Worm (Caenorhabditis elegans) whole organism, young adult: ENCODE results near the gene C15H11.13.

Source experiments
- B0261.1 ChIP-seq: sonication (generic microtip); optimal IDR thresholded peaks from 2 replicates; lab custom pipeline; 2016; ENCODE audit warnings: mild to moderate bottlenecking, missing genetic modification characterization, moderate library complexity, missing compliant biosample characterization
- C06A6.2 ChIP-seq: fragments of 200-800 bp; sonication (Bioruptor generic); conservative IDR thresholded peaks from 2 replicates; pipeline ENCODE4 v1.3.6; 2022; ENCODE audit warnings: missing genetic modification characterization, missing compliant biosample characterization
- F33H1.4 ChIP-seq: fragments of 200-800 bp; sonication (Bioruptor generic); IDR thresholded peaks from 2 replicates; pipeline ENCODE4 v1.3.6; 2022; ENCODE audit warnings: missing genetic modification reagents, missing genetic modification characterization, missing compliant biosample characterization
- F37B4.10 ChIP-seq: fragments of 200-800 bp; sonication (Bioruptor generic); IDR thresholded peaks from 2 replicates; pipeline ENCODE4 v1.3.6; 2022; ENCODE audit warnings: missing genetic modification characterization, missing compliant biosample characterization
- F39B2.1 ChIP-seq: fragments of 200-800 bp; sonication (Bioruptor generic); IDR thresholded peaks from 2 replicates; pipeline ENCODE4 v1.3.6; 2022; ENCODE audit warnings: missing genetic modification reagents, missing genetic modification characterization, missing compliant biosample characterization
- F55B11.4 ChIP-seq: sonication (generic microtip); optimal IDR thresholded peaks from 2 replicates; lab custom pipeline; 2016; ENCODE audit warnings: missing compliant biosample characterization, missing genetic modification characterization, borderline replicate concordance; ENCODE audit not compliant: insufficient read depth
- Y79H2A.3 ChIP-seq: fragments of 200-800 bp; sonication (Bioruptor generic); conservative IDR thresholded peaks from 2 replicates; pipeline ENCODE4 v1.3.6; 2022; ENCODE audit warnings: missing genetic modification reagents, missing genetic modification characterization, missing compliant biosample characterization
- Y95B8A.8 ChIP-seq: fragments of 200-800 bp; sonication (Bioruptor generic); IDR thresholded peaks from 2 replicates; pipeline ENCODE4 v1.3.6; 2022; ENCODE audit warnings: missing genetic modification reagents, missing genetic modification characterization, missing compliant biosample characterization
- aptf-3 ChIP-seq: fragments of 200-800 bp; sonication (Bioruptor generic); IDR thresholded peaks from 2 replicates; pipeline ENCODE4 v1.3.6; 2022; ENCODE audit warnings: missing genetic modification characterization, missing compliant biosample characterization
- athp-1 ChIP-seq: sonication (generic microtip); optimal IDR thresholded peaks from 2 replicates; lab custom pipeline; 2017; ENCODE audit warnings: mild to moderate bottlenecking, missing genetic modification characterization, missing compliant biosample characterization
- bed-2 ChIP-seq: fragments of 200-800 bp; sonication (Bioruptor generic); IDR thresholded peaks from 2 replicates; pipeline ENCODE4 v1.3.6; 2022; ENCODE audit warnings: missing genetic modification reagents, missing genetic modification characterization, missing compliant biosample characterization
- ccch-3 ChIP-seq: fragments of 200-800 bp; sonication (Bioruptor generic); optimal IDR thresholded peaks from 2 replicates; lab custom pipeline; 2018; ENCODE audit warnings: mild to moderate bottlenecking, missing genetic modification characterization, missing compliant biosample characterization
- cebp-1 ChIP-seq, 2 experiments: fragments of 200-800 bp in 1 of 2; sonication (Bioruptor generic) in 1 of 2; sonication (generic microtip) in 1 of 2; IDR thresholded peaks in 1 of 2; optimal IDR thresholded peaks in 1 of 2; 2 replicates each; pipeline versions ENCODE4 v1.3.6 to Lab custom; 2017 to 2022; ENCODE audit warnings: missing compliant biosample characterization in 2 of 2, missing genetic modification characterization in 2 of 2, mild to moderate bottlenecking in 1 of 2, missing genetic modification reagents in 1 of 2, moderate library complexity in 1 of 2
- cebp-2 ChIP-seq: fragments of 200-800 bp; sonication (Bioruptor generic); IDR thresholded peaks from 2 replicates; pipeline ENCODE4 v1.3.6; 2022; ENCODE audit warnings: missing genetic modification characterization, missing compliant biosample characterization
- ceh-40 ChIP-seq: fragments of 200-800 bp; sonication (Bioruptor generic); IDR thresholded peaks from 2 replicates; pipeline ENCODE4 v1.3.6; 2022; ENCODE audit warnings: missing genetic modification characterization, missing compliant biosample characterization
- ceh-58 ChIP-seq: fragments of 200-800 bp; sonication (Bioruptor generic); IDR thresholded peaks from 2 replicates; pipeline ENCODE4 v1.3.6; 2022; ENCODE audit warnings: missing genetic modification characterization, missing compliant biosample characterization
- egl-18 ChIP-seq: fragments of 200-800 bp; sonication (Bioruptor generic); IDR thresholded peaks from 2 replicates; pipeline ENCODE4 v1.3.6; 2022; ENCODE audit warnings: missing genetic modification reagents, missing genetic modification characterization, missing compliant biosample characterization
- egrh-3 ChIP-seq: fragments of 200-800 bp; sonication (Bioruptor generic); IDR thresholded peaks from 2 replicates; pipeline ENCODE4 v1.3.6; 2022; ENCODE audit warnings: missing genetic modification reagents, missing genetic modification characterization, missing compliant biosample characterization
- gei-17 ChIP-seq: fragments of 200-800 bp; sonication (Bioruptor generic); optimal IDR thresholded peaks from 2 replicates; lab custom pipeline; 2018; ENCODE audit warnings: mild to moderate bottlenecking, missing genetic modification characterization, missing compliant biosample characterization
- hlh-12 ChIP-seq: sonication (generic microtip); optimal IDR thresholded peaks from 2 replicates; lab custom pipeline; 2016; ENCODE audit warnings: missing genetic modification characterization, missing compliant biosample characterization
- hlh-26 ChIP-seq: fragments of 200-800 bp; sonication (Bioruptor generic); conservative IDR thresholded peaks from 2 replicates; pipeline ENCODE4 v1.3.6; 2022; ENCODE audit warnings: missing genetic modification reagents, missing genetic modification characterization, missing compliant biosample characterization
- hrde-1 ChIP-seq: sonication (generic microtip); optimal IDR thresholded peaks from 2 replicates; lab custom pipeline; 2016; ENCODE audit warnings: missing genetic modification characterization, mild to moderate bottlenecking, missing compliant biosample characterization, moderate library complexity, missing genotype, missing genetic modification reagents, borderline replicate concordance
- hsf-1 ChIP-seq: fragments of 200-800 bp; sonication (Bioruptor generic); IDR thresholded peaks from 2 replicates; pipeline ENCODE4 v1.3.6; 2022; ENCODE audit warnings: missing genetic modification reagents, missing genetic modification characterization, missing compliant biosample characterization
- lag-1 ChIP-seq: fragments of 200-800 bp; sonication (Bioruptor generic); IDR thresholded peaks from 2 replicates; pipeline ENCODE4 v1.3.6; 2022; ENCODE audit warnings: missing genetic modification reagents, missing genetic modification characterization, missing compliant biosample characterization
- lin-26 ChIP-seq: fragments of 200-800 bp; sonication (Bioruptor generic); IDR thresholded peaks from 2 replicates; pipeline ENCODE4 v1.3.6; 2022; ENCODE audit warnings: missing genetic modification reagents, missing genetic modification characterization, missing compliant biosample characterization
- lin-40 ChIP-seq: sonication (generic microtip); optimal IDR thresholded peaks from 2 replicates; lab custom pipeline; 2016; ENCODE audit warnings: missing genetic modification characterization, mild to moderate bottlenecking, missing compliant biosample characterization, missing genotype, missing genetic modification reagents
- lin-54 ChIP-seq: fragments of 200-800 bp; sonication (Bioruptor generic); optimal IDR thresholded peaks from 2 replicates; lab custom pipeline; 2018; ENCODE audit warnings: mild to moderate bottlenecking, missing genetic modification characterization, missing compliant biosample characterization
- lir-1 ChIP-seq: fragments of 200-800 bp; sonication (Bioruptor generic); conservative IDR thresholded peaks from 2 replicates; pipeline ENCODE4 v1.3.6; 2022; ENCODE audit warnings: missing genetic modification reagents, missing genetic modification characterization, missing compliant biosample characterization
- madf-6 ChIP-seq: fragments of 200-800 bp; sonication (Bioruptor generic); IDR thresholded peaks from 2 replicates; pipeline ENCODE4 v1.3.6; 2022; ENCODE audit warnings: missing genetic modification reagents, missing genetic modification characterization, missing compliant biosample characterization
- nfya-1 ChIP-seq: sonication (generic microtip); optimal IDR thresholded peaks from 2 replicates; lab custom pipeline; 2017; ENCODE audit warnings: antibody characterized with exemption, missing compliant biosample characterization, missing genetic modification characterization, borderline replicate concordance; ENCODE audit not compliant: insufficient read depth
- nhr-120 ChIP-seq: fragments of 200-800 bp; sonication (Bioruptor generic); IDR thresholded peaks from 2 replicates; pipeline ENCODE4 v1.3.6; 2022; ENCODE audit warnings: missing genetic modification characterization, missing compliant biosample characterization
- nhr-27 ChIP-seq: fragments of 200-800 bp; sonication (Bioruptor generic); optimal IDR thresholded peaks from 2 replicates; lab custom pipeline; 2018; ENCODE audit warnings: mild to moderate bottlenecking, missing genetic modification characterization, moderate library complexity, missing compliant biosample characterization
- rcor-1 ChIP-seq: fragments of 200-800 bp; sonication (Bioruptor generic); IDR thresholded peaks from 2 replicates; pipeline ENCODE4 v1.3.6; 2022; ENCODE audit warnings: missing genetic modification reagents, missing genetic modification characterization, missing compliant biosample characterization
- rec-8 ChIP-seq, 2 experiments: sonication (generic microtip); optimal IDR thresholded peaks; 2 replicates each; lab custom pipeline; 2016; ENCODE audit warnings: mild to moderate bottlenecking in 2 of 2, missing genetic modification characterization in 2 of 2, missing genetic modification reagents in 2 of 2, missing genotype in 2 of 2, missing biosample characterization in 1 of 2, missing compliant biosample characterization in 1 of 2, moderate library complexity in 1 of 2
- snpc-1.1 ChIP-seq: sonication (generic microtip); optimal IDR thresholded peaks from 2 replicates; lab custom pipeline; 2017; ENCODE audit warnings: missing genetic modification characterization, mild to moderate bottlenecking, missing compliant biosample characterization, antibody characterized with exemption, moderate library complexity, missing genotype, missing genetic modification reagents; ENCODE audit not compliant: insufficient read depth
- snpc-3.4 ChIP-seq: sonication (generic microtip); optimal IDR thresholded peaks from 2 replicates; lab custom pipeline; 2017; ENCODE audit warnings: missing genetic modification characterization, mild to moderate bottlenecking, missing compliant biosample characterization, antibody characterized with exemption, moderate library complexity, missing genotype, missing genetic modification reagents
- snpc-4 ChIP-seq, 5 experiments: fragments of 150-350 bp in 1 of 5; sonication (generic microtip) in 4 of 5; optimal IDR thresholded peaks; 2 replicates each; lab custom pipeline; 2014 to 2018; ENCODE audit warnings: missing genetic modification characterization in 5 of 5, missing biosample characterization in 3 of 5, antibody characterized with exemption in 2 of 5, mild to moderate bottlenecking in 2 of 5, missing compliant biosample characterization in 2 of 5, missing genotype in 2 of 5, moderate library complexity in 2 of 5, missing genetic modification reagents in 1 of 5
- tbx-9 ChIP-seq: sonication (generic microtip); optimal IDR thresholded peaks from 2 replicates; lab custom pipeline; 2016; ENCODE audit warnings: borderline replicate concordance, missing genetic modification characterization, inconsistent platforms, missing compliant biosample characterization
- xnd-1 ChIP-seq: sonication (generic microtip); optimal IDR thresholded peaks from 2 replicates; lab custom pipeline; 2016; ENCODE audit warnings: missing genotype, missing genetic modification reagents, missing genetic modification characterization, missing compliant biosample characterization
- ztf-18 ChIP-seq: sonication (generic microtip); optimal IDR thresholded peaks from 2 replicates; lab custom pipeline; 2016; ENCODE audit warnings: missing genotype, mild to moderate bottlenecking, missing genetic modification characterization, missing compliant biosample characterization
- ztf-25 ChIP-seq: fragments of 200-800 bp; sonication (Bioruptor generic); IDR thresholded peaks from 2 replicates; pipeline ENCODE4 v1.3.6; 2022; ENCODE audit warnings: missing genetic modification reagents, missing genetic modification characterization, missing compliant biosample characterization
- ztf-3 ChIP-seq: fragments of 200-800 bp; sonication (Bioruptor generic); optimal IDR thresholded peaks from 2 replicates; lab custom pipeline; 2018; ENCODE audit warnings: mild to moderate bottlenecking, missing genetic modification characterization, missing compliant biosample characterization

C15H11.13 gene

ce11 chrV:14380242-14380641 lies 14.6 kb upstream of the C15H11.13 start (continued):
- TF ChIP-seq madf-6 (GFP tag; lab: Robert Waterston, UW) (no peak), lin-54 (GFP tag; lab: Kevin White, UChicago) (no peak), nhr-120 (GFP tag; lab: Robert Waterston, UW) (no peak)

- TF ChIP-seq C06A6.2 (GFP tag; lab: Robert Waterston, UW) (no peak), F39B2.1 (no peak), ztf-3 (no peak), athp-1 (no peak), B0261.1 (no peak), lir-1 (GFP tag; lab: Robert Waterston, UW) (no peak), snpc-1.1 (tag; lab: Kevin White, UChicago) (no peak)
These were observed 3.0 kb upstream of the C15H11.13 start, which contains the start of gene C15H11.10 for ce11 chrV:14391830-14392229. TSS of gene C15H11.10 (plus strand) at chrV:14392130.

- TF ChIP-seq hrde-1 (no peak), hlh-12 (tag; lab: Kevin White, UChicago) (no peak), egrh-3 (GFP tag; lab: Robert Waterston, UW) (no peak), nhr-27 (tag; lab: Kevin White, UChicago) (no peak), ztf-18 (tag; lab: Kevin White, UChicago) (no peak), hlh-26 (GFP tag; lab: Robert Waterston, UW) (no peak), Y79H2A.3 (GFP tag; lab: Robert Waterston, UW) (no peak), rec-8 (tag; optimal IDR thresholded peaks at IDR 0.05; lab: Kevin White, UChicago) (no peak), cebp-1 (GFP tag; IDR thresholded peaks at IDR 0.05; lab: Robert Waterston, UW) (no peak), cebp-1 (tag; optimal IDR thresholded peaks at IDR 0.05; lab: Kevin White, UChicago) (no peak), tbx-9 (tag; lab: Kevin White, UChicago) (no peak), hsf-1 (GFP tag; lab: Robert Waterston, UW) (no peak), lag-1 (GFP tag; lab: Robert Waterston, UW) (no peak), ceh-40 (GFP tag; lab: Robert Waterston, UW) (no peak), xnd-1 (no peak), Y95B8A.8 (GFP tag; lab: Robert Waterston, UW) (no peak), lin-26 (GFP tag; lab: Robert Waterston, UW) (no peak), gei-17 (GFP tag; lab: Kevin White, UChicago) (no peak), nfya-1 (tag; lab: Kevin White, UChicago) (no peak)
These were observed 1.3 kb upstream of the C15H11.13 start, which contains the start of gene C15H11.1 for ce11 chrV:14393504-14393903. TSS of gene C15H11.1 (plus strand) at chrV:14393804.

ce11 chrV:14396123-14396669 lies 1.4 kb downstream of the C15H11.13 start:
- TF ChIP-seq snpc-4 (GFP tag; optimal IDR thresholded peaks at IDR 0.05; lab: Kevin White, UChicago) (peak; percentile 80), snpc-4 (tag; optimal IDR thresholded peaks at IDR 0.05; lab: Kevin White, UChicago) (peak in 3 of 4 experiments; percentile 84 to 96 (median 93)), snpc-1.1 (tag; lab: Kevin White, UChicago) (peak; percentile 83), F37B4.10 (GFP tag; lab: Robert Waterston, UW) (0 out of 2 replicates have a peak, but pooled peaks have one; percentile 79), F33H1.4 (no peak), rcor-1 (GFP tag; lab: Robert Waterston, UW) (no peak), bed-2 (GFP tag; lab: Robert Waterston, UW) (no peak), ccch-3 (no peak), ztf-25 (no peak), ceh-58 (GFP tag; lab: Robert Waterston, UW) (no peak), ceh-40 (GFP tag; lab: Robert Waterston, UW) (no peak), egl-18 (GFP tag; lab: Robert Waterston, UW) (no peak), aptf-3 (GFP tag; lab: Robert Waterston, UW) (no peak), snpc-3.4 (tag; lab: Kevin White, UChicago) (peak; percentile 50), cebp-2 (GFP tag; lab: Robert Waterston, UW) (no peak), F55B11.4 (tag; lab: Kevin White, UChicago) (no peak), lin-40 (no peak)
